Worm (Caenorhabditis elegans): ENCODE data around the gene T11F9.21.
A peak's percentile ranks its signal among the peaks of the same experiment; 100 is the strongest.

Gene T11F9.21

ce11 chrV:11490382-11490781 is 2.2 kb upstream of the T11F9.21 start, which contains the start of gene dhs-19:
TSS of gene dhs-19 (minus strand) at chrV:11490482.
- no peak for TF ChIP-seq rec-8 (tag; optimal IDR thresholded peaks at IDR 0.05)

ce11 chrV:11496283-11496682 is 3.7 kb downstream of the T11F9.21 start, which contains the start of gene htrl-1:
TSS of gene htrl-1 (minus strand) at chrV:11496383.
- no peak for TF ChIP-seq ceh-27 (GFP tag; optimal IDR thresholded peaks at IDR 0.05)
- TF ChIP-seq lir-1 (GFP tag; conservative IDR thresholded peaks at IDR 0.05) = no peak
- TF ChIP-seq F22D6.2 (tag; optimal IDR thresholded peaks at IDR 0.05) = no peak
- no peak for TF ChIP-seq let-526 (GFP tag; IDR thresholded peaks at IDR 0.05)

ce11 chrV:11497475-11497874 is 4.9 kb downstream of the T11F9.21 start:
- TF ChIP-seq pbrm-1 (GFP tag; IDR thresholded peaks at IDR 0.05) = no peak
- no peak for TF ChIP-seq mes-4 (tag; optimal IDR thresholded peaks at IDR 0.05)
- TF ChIP-seq mel-28 (tag; optimal IDR thresholded peaks at IDR 0.05; ENCODE audit: borderline replicate concordance) = no peak
- TF ChIP-seq snpc-4 (GFP tag; optimal IDR thresholded peaks at IDR 0.05) = no peak
- TF ChIP-seq snpc-4 (tag; optimal IDR thresholded peaks at IDR 0.05) = no peak
- TF ChIP-seq nhr-90 (tag; optimal IDR thresholded peaks at IDR 0.05) = no peak
- TF ChIP-seq sea-2 (GFP tag; IDR thresholded peaks at IDR 0.05) = no peak
- TF ChIP-seq egrh-3 (GFP tag; IDR thresholded peaks at IDR 0.05) = no peak
- no peak for TF ChIP-seq Y53F4B.3 (GFP tag; IDR thresholded peaks at IDR 0.05)
- no peak for TF ChIP-seq ceh-40 (GFP tag; IDR thresholded peaks at IDR 0.05)
- no peak for TF ChIP-seq pha-4 (tag; optimal IDR thresholded peaks at IDR 0.05)
- TF ChIP-seq K11D2.4 (GFP tag; IDR thresholded peaks at IDR 0.05) = no peak
- TF ChIP-seq ztf-18 (tag; optimal IDR thresholded peaks at IDR 0.05) = no peak
- TF ChIP-seq hlh-12 (tag; optimal IDR thresholded peaks at IDR 0.05) = no peak
- TF ChIP-seq lin-26 (GFP tag; IDR thresholded peaks at IDR 0.05) = no peak
- TF ChIP-seq gei-17 (GFP tag; optimal IDR thresholded peaks at IDR 0.05) = no peak
- TF ChIP-seq hrde-1 (tag; optimal IDR thresholded peaks at IDR 0.05; ENCODE audit: borderline replicate concordance) = no peak
- TF ChIP-seq nfyb-1 (GFP tag; IDR thresholded peaks at IDR 0.05) = no peak
- no peak for TF ChIP-seq unc-62 (GFP tag; optimal IDR thresholded peaks at IDR 0.05)
- TF ChIP-seq chd-7 (tag; optimal IDR thresholded peaks at IDR 0.05) = no peak
- no peak for TF ChIP-seq dpl-1 (GFP tag; optimal IDR thresholded peaks at IDR 0.05)

- no peak for TF ChIP-seq lin-54 (GFP tag; optimal IDR thresholded peaks at IDR 0.05)
- no peak for TF ChIP-seq mel-28 (tag; optimal IDR thresholded peaks at IDR 0.05; ENCODE audit: borderline replicate concordance)
- peak; percentile 10 for TF ChIP-seq somi-1 (GFP tag; optimal IDR thresholded peaks at IDR 0.05)
- no peak for TF ChIP-seq ekl-4 (GFP tag; IDR thresholded peaks at IDR 0.05)
- TF ChIP-seq ztf-3 (GFP tag; optimal IDR thresholded peaks at IDR 0.05) = no peak
- no peak for TF ChIP-seq snpc-1.1 (tag; optimal IDR thresholded peaks at IDR 0.05; ENCODE audit: insufficient read depth)
- TF ChIP-seq F23B12.7 (tag; optimal IDR thresholded peaks at IDR 0.05; ENCODE audit: insufficient read depth) = no peak
These were observed 7.2 kb downstream of the T11F9.21 start for ce11 chrV:11499786-11500185.

- no peak for TF ChIP-seq ekl-4 (GFP tag; IDR thresholded peaks at IDR 0.05)
- TF ChIP-seq nhr-80 (tag; optimal IDR thresholded peaks at IDR 0.05) = peak; percentile 60
These were observed 8.4 kb downstream of the T11F9.21 start for ce11 chrV:11500980-11501379.
